Worm (Caenorhabditis elegans) whole organism, L4/young adult: ENCODE results near the gene srj-54.

Experiments
- W03F9.2 ChIP-seq: fragments of 150-350 bp; optimal IDR thresholded peaks from 2 replicates; lab custom pipeline; 2014; ENCODE audit warnings: missing biosample characterization, missing genetic modification characterization
- dao-5 ChIP-seq: sonication (generic microtip); optimal IDR thresholded peaks from 2 replicates; lab custom pipeline; 2016; ENCODE audit warnings: missing genotype, missing genetic modification characterization, moderate library complexity, missing compliant biosample characterization
- him-1 ChIP-seq: sonication (generic microtip); optimal IDR thresholded peaks from 2 replicates; lab custom pipeline; 2016; ENCODE audit warnings: missing genotype, missing genetic modification reagents, missing genetic modification characterization, missing compliant biosample characterization

- TF ChIP-seq him-1, result no peak
- TF ChIP-seq W03F9.2, result peak; percentile 29
- TF ChIP-seq dao-5, result no peak
Observed at ce11 chrV:2896198-2896660, 36.6 kb upstream of the srj-54 start, which contains the start of gene pals-32.
